Worm (Caenorhabditis elegans): ENCODE data around the gene W09C2.7.

ce11 chrIV:9654017-9654416 lies 31.8 kb upstream of the W09C2.7 start, which contains the start of gene F58G6.7:
- TF ChIP-seq dpl-1 (GFP tag; optimal IDR thresholded peaks at IDR 0.05), result no peak
- no peak for TF ChIP-seq fkh-10 (GFP tag; optimal IDR thresholded peaks at IDR 0.05)
- TF ChIP-seq sdz-12 (GFP tag; optimal IDR thresholded peaks at IDR 0.05), result no peak
- TF ChIP-seq egl-43 (GFP tag; IDR thresholded peaks at IDR 0.05), result no peak
- TF ChIP-seq lin-1 (GFP tag; IDR thresholded peaks at IDR 0.05), result no peak
- TF ChIP-seq saeg-2 (GFP tag; IDR thresholded peaks at IDR 0.05), result no peak
- TF ChIP-seq Y5F2A.4 (GFP tag; optimal IDR thresholded peaks at IDR 0.05), result no peak

Measured in whole organism, L4 larva.